Fruit fly (Drosophila melanogaster) whole organism, embryonic: ENCODE data around the gene Drice.

Experiments
- Abd-B ChIP-seq: fragments of 200-800 bp; sonication (Bioruptor generic); optimal IDR thresholded peaks from 2 replicates; lab custom pipeline; 2018; ENCODE audit warnings: missing biosample characterization, mild to moderate bottlenecking, missing genetic modification characterization, moderate library complexity
- Adf1 ChIP-seq: fragments of 200-800 bp; sonication (Bioruptor generic); IDR thresholded peaks from 2 replicates; pipeline ENCODE4 v1.3.6; 2022; ENCODE audit warnings: missing biosample characterization, missing genetic modification characterization
- Antp ChIP-seq: fragments of 200-800 bp; sonication (Bioruptor generic); optimal IDR thresholded peaks from 3 replicates; lab custom pipeline; 2016; ENCODE audit warnings: missing biosample characterization, missing genetic modification characterization
- B-H2 ChIP-seq: fragments of 200-800 bp; sonication (Bioruptor generic); optimal IDR thresholded peaks from 2 replicates; lab custom pipeline; 2018; ENCODE audit warnings: missing biosample characterization, mild to moderate bottlenecking, missing genetic modification characterization
- BEAF-32 ChIP-seq: fragments of 200-800 bp; sonication (Bioruptor generic); optimal IDR thresholded peaks from 3 replicates; lab custom pipeline; 2017; ENCODE audit warnings: missing biosample characterization, missing genetic modification characterization, mild to moderate bottlenecking, moderate library complexity, missing genetic modification reagents
- Bgb ChIP-seq: fragments of 200-800 bp; sonication (Bioruptor generic); IDR thresholded peaks from 2 replicates; pipeline ENCODE4 v1.3.6; 2022; ENCODE audit warnings: missing biosample characterization, missing genetic modification characterization; ENCODE audit not compliant: partially characterized antibody
- CG12659 ChIP-seq: fragments of 200-800 bp; sonication (Bioruptor generic); optimal IDR thresholded peaks from 3 replicates; lab custom pipeline; 2017; ENCODE audit warnings: mild to moderate bottlenecking, missing biosample characterization, missing genetic modification reagents, missing genetic modification characterization
- CG13894 ChIP-seq: fragments of 200-800 bp; sonication (Bioruptor generic); optimal IDR thresholded peaks from 3 replicates; lab custom pipeline; 2018; ENCODE audit warnings: missing biosample characterization, mild to moderate bottlenecking, missing genetic modification characterization, moderate library complexity
- CG14441 ChIP-seq: fragments of 200-800 bp; sonication (Bioruptor generic); IDR thresholded peaks from 2 replicates; pipeline ENCODE4 v1.3.6; 2022; ENCODE audit warnings: missing biosample characterization, missing genetic modification characterization
- CG14710 ChIP-seq: fragments of 200-800 bp; sonication (Bioruptor generic); optimal IDR thresholded peaks from 3 replicates; lab custom pipeline; 2019; ENCODE audit warnings: missing biosample characterization, mild to moderate bottlenecking, missing genetic modification characterization, moderate library complexity
- CG17359 ChIP-seq: fragments of 200-800 bp; sonication (Bioruptor generic); optimal IDR thresholded peaks from 3 replicates; lab custom pipeline; 2018; ENCODE audit warnings: missing biosample characterization, mild to moderate bottlenecking, missing genetic modification characterization, moderate library complexity
- CG2712 ChIP-seq: fragments of 200-800 bp; optimal IDR thresholded peaks from 3 replicates; lab custom pipeline; 2019; ENCODE audit warnings: missing biosample characterization, mild to moderate bottlenecking, missing genetic modification characterization, moderate library complexity
- CG2889 ChIP-seq: fragments of 200-800 bp; sonication (Bioruptor generic); IDR thresholded peaks from 3 replicates; pipeline ENCODE4 v1.3.6; 2022; ENCODE audit warnings: missing biosample characterization, missing genetic modification characterization
- CG3995 ChIP-seq: fragments of 200-800 bp; sonication (Bioruptor generic); optimal IDR thresholded peaks from 3 replicates; lab custom pipeline; 2016; ENCODE audit warnings: missing biosample characterization, missing genetic modification characterization
- CG6254 ChIP-seq: fragments of 200-800 bp; sonication (Bioruptor generic); optimal IDR thresholded peaks from 3 replicates; lab custom pipeline; 2017; ENCODE audit warnings: mild to moderate bottlenecking, missing biosample characterization, missing genetic modification reagents, missing genetic modification characterization
- CG6765 ChIP-seq: fragments of 200-800 bp; sonication (Bioruptor generic); optimal IDR thresholded peaks from 3 replicates; lab custom pipeline; 2017; ENCODE audit warnings: missing biosample characterization, mild to moderate bottlenecking, missing genetic modification characterization
- CG7357 ChIP-seq: fragments of 200-800 bp; sonication (Bioruptor generic); IDR thresholded peaks from 3 replicates; pipeline ENCODE4 v1.3.6; 2022; ENCODE audit warnings: missing biosample characterization, missing genetic modification characterization
- CG7372 ChIP-seq: fragments of 200-800 bp; sonication (Bioruptor generic); IDR thresholded peaks from 2 replicates; pipeline ENCODE4 v1.3.6; 2022; ENCODE audit warnings: missing biosample characterization, missing genetic modification characterization
- CG7839 ChIP-seq: fragments of 200-800 bp; sonication (Bioruptor generic); optimal IDR thresholded peaks from 3 replicates; lab custom pipeline; 2018; ENCODE audit warnings: missing biosample characterization, mild to moderate bottlenecking, missing genetic modification characterization, moderate library complexity
- CG7963 ChIP-seq: fragments of 200-800 bp; sonication (Bioruptor generic); IDR thresholded peaks from 3 replicates; pipeline ENCODE4 v1.3.6; 2022; ENCODE audit warnings: missing biosample characterization, missing genetic modification characterization; ENCODE audit not compliant: partially characterized antibody
- CG9797 ChIP-seq: fragments of 200-800 bp; sonication (Bioruptor generic); optimal IDR thresholded peaks from 3 replicates; lab custom pipeline; 2018; ENCODE audit warnings: missing biosample characterization, mild to moderate bottlenecking, missing genetic modification characterization
- Doc2 ChIP-seq: fragments of 200-800 bp; sonication (Bioruptor generic); IDR thresholded peaks from 2 replicates; pipeline ENCODE4 v1.3.6; 2022; ENCODE audit warnings: missing biosample characterization, missing genetic modification characterization
- Hey ChIP-seq: fragments of 200-800 bp; sonication (Bioruptor generic); optimal IDR thresholded peaks from 3 replicates; lab custom pipeline; 2018; ENCODE audit warnings: missing biosample characterization, mild to moderate bottlenecking, missing genetic modification characterization
- Kr ChIP-seq: fragments of 200-800 bp; sonication (Bioruptor generic); optimal IDR thresholded peaks from 2 replicates; lab custom pipeline; 2017; ENCODE audit warnings: missing biosample characterization, mild to moderate bottlenecking, missing genetic modification characterization
- Meics ChIP-seq: fragments of 200-800 bp; sonication (Bioruptor generic); optimal IDR thresholded peaks from 2 replicates; lab custom pipeline; 2017; ENCODE audit warnings: missing biosample characterization, mild to moderate bottlenecking, missing genetic modification characterization
- Mrtf ChIP-seq: fragments of 200-800 bp; sonication (Bioruptor generic); IDR thresholded peaks from 3 replicates; pipeline ENCODE4 v1.3.6; 2022; ENCODE audit warnings: missing biosample characterization, missing genetic modification characterization
- NC2β ChIP-seq: fragments of 200-800 bp; sonication (Bioruptor generic); optimal IDR thresholded peaks from 2 replicates; lab custom pipeline; 2016; ENCODE audit warnings: missing biosample characterization, missing genetic modification characterization
- Oli ChIP-seq: fragments of 200-800 bp; sonication (Bioruptor generic); optimal IDR thresholded peaks from 2 replicates; lab custom pipeline; 2018; ENCODE audit warnings: missing biosample characterization, mild to moderate bottlenecking, missing genetic modification characterization, moderate library complexity
- Optix ChIP-seq: fragments of 200-800 bp; sonication (Bioruptor generic); IDR thresholded peaks from 3 replicates; pipeline ENCODE4 v1.3.6; 2022; ENCODE audit warnings: missing biosample characterization, missing genetic modification characterization
- Ptx1 ChIP-seq: fragments of 200-800 bp; sonication (Bioruptor generic); IDR thresholded peaks from 2 replicates; pipeline ENCODE4 v1.3.6; 2022; ENCODE audit warnings: missing biosample characterization, missing genetic modification characterization
- Six4 ChIP-seq: fragments of 200-800 bp; sonication (Bioruptor generic); optimal IDR thresholded peaks from 2 replicates; lab custom pipeline; 2016; ENCODE audit warnings: missing biosample characterization, missing genetic modification characterization
- YL-1 ChIP-seq: fragments of 200-800 bp; sonication (Bioruptor generic); optimal IDR thresholded peaks from 3 replicates; lab custom pipeline; 2017; ENCODE audit warnings: missing biosample characterization, mild to moderate bottlenecking, missing genetic modification characterization
- chif ChIP-seq, 2 experiments: fragments of 200-800 bp; sonication (Bioruptor generic); optimal IDR thresholded peaks; 3 replicates each; lab custom pipeline; 2016; ENCODE audit warnings: missing biosample characterization in 2 of 2, missing genetic modification characterization in 2 of 2
- danr ChIP-seq: fragments of 200-800 bp; sonication (Bioruptor generic); IDR thresholded peaks from 2 replicates; pipeline ENCODE4 v1.3.6; 2022; ENCODE audit warnings: missing biosample characterization, missing genetic modification characterization
- ewg ChIP-seq: fragments of 200-800 bp; sonication (Bioruptor generic); optimal IDR thresholded peaks from 3 replicates; lab custom pipeline; 2017; ENCODE audit warnings: mild to moderate bottlenecking, missing biosample characterization, missing genetic modification reagents, missing genetic modification characterization
- gce ChIP-seq: fragments of 200-800 bp; sonication (Bioruptor generic); IDR thresholded peaks from 3 replicates; pipeline ENCODE4 v1.3.6; 2022; ENCODE audit warnings: missing biosample characterization, missing genetic modification characterization
- hkb ChIP-seq, 2 experiments: fragments of 200-800 bp in 1 of 2; fragments of >200 bp in 1 of 2; sonication (Bioruptor generic) in 1 of 2; IDR thresholded peaks in 1 of 2; optimal IDR thresholded peaks in 1 of 2; 2 replicates each; pipeline versions ENCODE4 v1.3.6 to Lab custom; 2017 to 2022; ENCODE audit warnings: missing biosample characterization in 1 of 2, missing genetic modification characterization in 1 of 2
- jumu ChIP-seq: fragments of 200-800 bp; sonication (Bioruptor generic); optimal IDR thresholded peaks from 3 replicates; lab custom pipeline; 2016; ENCODE audit warnings: missing biosample characterization, missing genetic modification characterization
- ken ChIP-seq: fragments of 200-800 bp; sonication (Bioruptor generic); IDR thresholded peaks from 3 replicates; pipeline ENCODE4 v1.3.6; 2022; ENCODE audit warnings: missing biosample characterization, missing genetic modification characterization
- lmd ChIP-seq: fragments of 200-800 bp; sonication (Bioruptor generic); IDR thresholded peaks from 2 replicates; pipeline ENCODE4 v1.3.6; 2022; ENCODE audit warnings: missing biosample characterization, missing genetic modification characterization
- onecut ChIP-seq: fragments of 200-800 bp; sonication (Bioruptor generic); IDR thresholded peaks from 2 replicates; pipeline ENCODE4 v1.3.6; 2022; ENCODE audit warnings: missing biosample characterization, missing genetic modification characterization
- p53 ChIP-seq: fragments of 200-800 bp; sonication (Bioruptor generic); optimal IDR thresholded peaks from 2 replicates; lab custom pipeline; 2016; ENCODE audit warnings: missing biosample characterization, missing genetic modification characterization
- pho ChIP-seq: fragments of 200-800 bp; sonication (Bioruptor generic); optimal IDR thresholded peaks from 2 replicates; lab custom pipeline; 2016; ENCODE audit warnings: missing biosample characterization, missing genetic modification characterization
- salm ChIP-seq: fragments of 200-800 bp; sonication (Bioruptor generic); optimal IDR thresholded peaks from 2 replicates; lab custom pipeline; 2018; ENCODE audit warnings: missing biosample characterization, mild to moderate bottlenecking, missing genetic modification characterization
- seq ChIP-seq: fragments of 200-800 bp; sonication (Bioruptor generic); IDR thresholded peaks from 2 replicates; pipeline ENCODE4 v1.3.6; 2022; ENCODE audit warnings: missing biosample characterization, missing genetic modification characterization
- slp2 ChIP-seq: fragments of 200-800 bp; sonication (Bioruptor generic); optimal IDR thresholded peaks from 2 replicates; lab custom pipeline; 2016; ENCODE audit warnings: missing biosample characterization, missing genetic modification characterization
- stc ChIP-seq: fragments of 200-800 bp; sonication (Bioruptor generic); IDR thresholded peaks from 2 replicates; pipeline ENCODE4 v1.3.6; 2022; ENCODE audit warnings: missing biosample characterization, missing genetic modification characterization
- tio ChIP-seq: fragments of 200-800 bp; sonication (Bioruptor generic); optimal IDR thresholded peaks from 2 replicates; lab custom pipeline; 2017; ENCODE audit warnings: missing biosample characterization, missing genetic modification characterization, inconsistent platforms
- vnd ChIP-seq: fragments of 200-800 bp; sonication (Bioruptor generic); IDR thresholded peaks from 3 replicates; pipeline ENCODE4 v1.3.6; 2022; ENCODE audit warnings: missing biosample characterization, missing genetic modification characterization; ENCODE audit not compliant: partially characterized antibody
- vvl ChIP-seq: fragments of 200-800 bp; sonication (Bioruptor generic); IDR thresholded peaks from 2 replicates; pipeline ENCODE4 v1.3.6; 2022; ENCODE audit warnings: missing biosample characterization, missing genetic modification characterization

Drice gene

dm6 chr3R:29798966-29799680 is at the start of gene Drice, which contains the start of gene Rnb (continued):
- TF ChIP-seq tio (GFP tag; lab: Kevin White, UChicago) (no peak), CG7372 (GFP tag; lab: Robert Waterston, UW) (no peak), BEAF-32 (GFP tag; lab: Kevin White, UChicago) (peak; percentile 75), Six4 (GFP tag; lab: Kevin White, UChicago) (no peak), p53 (GFP tag; lab: Kevin White, UChicago) (no peak), CG7963 (0 out of 3 replicates have a peak, but pooled peaks have one; percentile 45), CG6765 (GFP tag; lab: Kevin White, UChicago) (no peak), Meics (GFP tag; lab: Kevin White, UChicago) (no peak), CG14710 (tag; lab: Kevin White, UChicago) (peak; percentile 79), CG7357 (GFP tag; lab: Robert Waterston, UW) (no peak), B-H2 (GFP tag; lab: Kevin White, UChicago) (no peak), seq (GFP tag; lab: Robert Waterston, UW) (no peak), CG2712 (tag; lab: Kevin White, UChicago) (peak; percentile 66), Antp (GFP tag; lab: Kevin White, UChicago) (no peak), ewg (GFP tag; lab: Kevin White, UChicago) (no peak), danr (GFP tag; lab: Robert Waterston, UW) (no peak), jumu (GFP tag; lab: Kevin White, UChicago) (no peak), NC2β (GFP tag; lab: Kevin White, UChicago) (no peak), hkb (optimal IDR thresholded peaks at IDR 0.05; lab: Kevin White, UChicago) (peak; percentile 62), hkb (GFP tag; IDR thresholded peaks at IDR 0.05; lab: Robert Waterston, UW) (peak; percentile 61), Doc2 (GFP tag; lab: Robert Waterston, UW) (no peak), YL-1 (GFP tag; lab: Kevin White, UChicago) (peak; percentile 84), vnd (GFP tag; lab: Robert Waterston, UW) (peak; percentile 63), Abd-B (GFP tag; lab: Kevin White, UChicago) (no peak), Kr (no peak), vvl (GFP tag; lab: Robert Waterston, UW) (peak; percentile 50), CG7839 (no peak), CG13894 (no peak), CG3995 (GFP tag; lab: Kevin White, UChicago) (no peak), slp2 (GFP tag; lab: Kevin White, UChicago) (no peak), CG2889 (no peak), Bgb (GFP tag; lab: Robert Waterston, UW) (peak; percentile 61), ken (GFP tag; lab: Robert Waterston, UW) (no peak), gce (GFP tag; lab: Robert Waterston, UW) (0 out of 3 replicates have a peak, but pooled peaks have one; percentile 51), CG6254 (GFP tag; lab: Kevin White, UChicago) (no peak), Hey (no peak), stc (GFP tag; lab: Robert Waterston, UW) (no peak), Adf1 (GFP tag; lab: Robert Waterston, UW) (no peak), salm (tag; lab: Kevin White, UChicago) (no peak)

dm6 chr3R:29755248-29755647 is 44.2 kb upstream of the Drice start:
- no peak for TF ChIP-seq YL-1 (GFP tag; lab: Kevin White, UChicago)
- TF ChIP-seq Optix (GFP tag; lab: Robert Waterston, UW), result peak; percentile 25; the same call in 1 of the 3 replicates
- peak; percentile 32; the same call in 1 of the 3 replicates for TF ChIP-seq Mrtf
- peak; percentile 37 for TF ChIP-seq CG17359 (tag; lab: Kevin White, UChicago)
- TF ChIP-seq pho (GFP tag; lab: Kevin White, UChicago), result no peak
- peak; percentile 40; the same call in 1 of the 2 replicates for TF ChIP-seq lmd (GFP tag; lab: Robert Waterston, UW)
- TF ChIP-seq chif (GFP tag; optimal IDR thresholded peaks at IDR 0.05; lab: Kevin White, UChicago), result no peak
- no peak for TF ChIP-seq CG9797 (GFP tag; lab: Kevin White, UChicago)
- 0 out of 2 replicates have a peak, but pooled peaks have one; percentile 27 for TF ChIP-seq stc (GFP tag; lab: Robert Waterston, UW)
- TF ChIP-seq CG12659 (GFP tag; lab: Kevin White, UChicago), result peak; percentile 1
- peak; percentile 18 for TF ChIP-seq Oli (tag; lab: Kevin White, UChicago)
- TF ChIP-seq Ptx1, result peak; percentile 23; the same call in 1 of the 2 replicates
- no peak for TF ChIP-seq onecut (GFP tag; lab: Robert Waterston, UW)
- TF ChIP-seq CG14441 (GFP tag; lab: Robert Waterston, UW), result peak; percentile 66
